Fruit fly (Drosophila melanogaster) whole organism, embryonic: ENCODE data around the gene CG13670.

Experiments used
- CG17186 ChIP-seq: fragments of 200-800 bp; sonication (Bioruptor generic); optimal IDR thresholded peaks from 3 replicates; lab custom pipeline; 2017; ENCODE audit warnings: missing biosample characterization, missing genetic modification reagents, missing genetic modification characterization
- CG2129 ChIP-seq: fragments of 200-800 bp; sonication (Bioruptor generic); IDR thresholded peaks from 2 replicates; pipeline ENCODE4 v1.3.6; 2022; ENCODE audit warnings: missing biosample characterization, missing genetic modification characterization; ENCODE audit not compliant: partially characterized antibody
- Dad ChIP-seq: fragments of 200-800 bp; sonication (Bioruptor generic); optimal IDR thresholded peaks from 3 replicates; lab custom pipeline; 2016; ENCODE audit warnings: missing biosample characterization, missing genetic modification characterization
- ase ChIP-seq: fragments of 200-800 bp; sonication (Bioruptor generic); IDR thresholded peaks from 3 replicates; pipeline ENCODE4 v1.3.6; 2022; ENCODE audit warnings: missing biosample characterization, missing genetic modification characterization
- bigmax ChIP-seq: fragments of 200-800 bp; sonication (Bioruptor generic); optimal IDR thresholded peaks from 2 replicates; lab custom pipeline; 2018; ENCODE audit warnings: missing biosample characterization, mild to moderate bottlenecking, missing genetic modification characterization
- fd64A ChIP-seq: fragments of 200-800 bp; sonication (Bioruptor generic); optimal IDR thresholded peaks from 3 replicates; lab custom pipeline; 2018; ENCODE audit warnings: missing biosample characterization, mild to moderate bottlenecking, missing genetic modification characterization

DNA sequence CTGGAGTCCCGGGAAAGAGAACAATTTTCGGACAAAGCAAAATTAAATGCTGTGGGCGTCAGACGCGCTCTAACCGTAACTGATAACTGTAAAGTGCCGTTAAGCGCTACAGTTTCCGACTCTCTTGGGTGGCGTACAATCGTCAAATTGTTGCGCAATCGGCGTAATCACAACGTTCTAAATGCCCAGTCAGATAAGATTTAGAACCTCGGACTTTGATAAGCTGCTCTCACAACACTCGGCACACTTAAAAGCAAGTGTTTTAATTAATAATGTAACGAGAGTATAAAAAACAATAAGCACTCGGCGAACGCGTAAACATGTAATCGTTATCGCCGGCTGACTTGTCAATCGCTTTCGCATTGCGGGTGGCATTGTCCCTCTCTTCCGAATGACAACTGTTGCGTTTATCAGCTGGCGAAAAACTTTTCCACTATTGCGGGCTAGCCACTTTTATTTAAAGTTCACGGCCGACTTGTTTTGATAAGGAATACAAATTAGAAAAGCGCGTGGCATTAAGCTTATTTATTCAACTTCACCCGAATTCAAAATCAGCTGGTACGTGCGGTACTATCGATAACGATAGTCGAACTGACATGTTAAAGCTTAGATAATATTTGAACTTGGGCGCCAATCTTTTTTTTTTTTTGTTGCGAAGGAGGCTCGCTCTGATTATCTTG is 38.4 kb downstream of the CG13670 start:
- no peak; the same call in 1 of the 2 replicates for TF ChIP-seq CG2129 (GFP tag; lab: Robert Waterston, UW)
- no peak for TF ChIP-seq CG17186 (GFP tag; lab: Kevin White, UChicago)
- TF ChIP-seq Dad, result no peak
- TF ChIP-seq ase (GFP tag; lab: Robert Waterston, UW), result no peak
- no peak for TF ChIP-seq bigmax
- TF ChIP-seq fd64A (GFP tag; lab: Kevin White, UChicago), result no peak
